Worm (Caenorhabditis elegans): ENCODE measurements around the gene C49F5.3.

DNA sequence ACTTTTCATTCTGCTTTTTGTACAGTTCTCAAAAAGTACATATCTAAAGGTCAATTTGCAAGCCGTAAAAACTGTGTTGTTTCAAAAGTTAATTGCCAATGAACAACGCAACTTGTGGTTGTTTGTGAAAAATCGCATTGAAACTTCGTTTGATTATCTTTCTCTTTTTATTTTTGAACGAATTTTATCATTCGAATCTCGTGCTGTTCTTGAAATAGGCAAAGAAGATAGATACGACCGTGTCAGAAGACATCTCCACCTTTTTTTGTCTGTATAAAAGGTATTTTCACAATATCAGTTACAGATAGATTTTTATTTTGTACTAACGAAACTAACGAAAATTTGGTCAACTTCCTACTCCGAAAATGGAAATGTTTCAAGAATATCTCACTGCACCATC is 11.1 kb upstream of the C49F5.3 start, which contains the start of gene C49F5.7:
- TF ChIP-seq fos-1 (tag; optimal IDR thresholded peaks at IDR 0.05): no peak
- no peak for TF ChIP-seq mep-1 (tag; optimal IDR thresholded peaks at IDR 0.05)
- no peak for TF ChIP-seq nhr-76 (tag; optimal IDR thresholded peaks at IDR 0.05)
- TF ChIP-seq egl-13 (tag; optimal IDR thresholded peaks at IDR 0.05): no peak
- no peak for TF ChIP-seq fkh-10 (GFP tag; optimal IDR thresholded peaks at IDR 0.05)
- no peak for TF ChIP-seq pag-3 (tag; optimal IDR thresholded peaks at IDR 0.05; ENCODE audit: borderline replicate concordance, insufficient read depth)
- TF ChIP-seq rnt-1 (tag; optimal IDR thresholded peaks at IDR 0.05): no peak
- no peak for TF ChIP-seq unc-62 (GFP tag; optimal IDR thresholded peaks at IDR 0.05)
- TF ChIP-seq nhr-77 (tag; optimal IDR thresholded peaks at IDR 0.05): no peak

All from whole organism, L1 larva.